Worm (Caenorhabditis elegans) whole organism, young adult: ENCODE data around the gene rabn-5.
A peak's percentile ranks its signal among the peaks of the same experiment; 100 is the strongest.

Experiments used
- C17E4.6 ChIP-seq: fragments of 200-800 bp; sonication (Bioruptor generic); IDR thresholded peaks from 2 replicates; pipeline ENCODE4 v1.3.6; 2022; ENCODE audit warnings: missing genetic modification reagents, missing genetic modification characterization, missing compliant biosample characterization
- D2030.7 ChIP-seq: fragments of 200-800 bp; sonication (Bioruptor generic); IDR thresholded peaks from 2 replicates; pipeline ENCODE4 v1.3.6; 2022; ENCODE audit warnings: missing genetic modification reagents, missing genetic modification characterization, missing compliant biosample characterization
- F52B5.7 ChIP-seq: sonication (generic microtip); optimal IDR thresholded peaks from 2 replicates; lab custom pipeline; 2016; ENCODE audit warnings: mild to moderate bottlenecking, missing genetic modification characterization, missing compliant biosample characterization
- ZK185.1 ChIP-seq: sonication (generic microtip); optimal IDR thresholded peaks from 2 replicates; lab custom pipeline; 2016; ENCODE audit warnings: mild to moderate bottlenecking, missing genetic modification characterization, missing compliant biosample characterization; ENCODE audit not compliant: poor library complexity, severe bottlenecking
- die-1 ChIP-seq: sonication (generic microtip); optimal IDR thresholded peaks from 2 replicates; lab custom pipeline; 2016; ENCODE audit warnings: missing genotype, mild to moderate bottlenecking, missing genetic modification characterization, missing compliant biosample characterization
- dox-1 ChIP-seq: fragments of 200-800 bp; sonication (Bioruptor generic); IDR thresholded peaks from 2 replicates; pipeline ENCODE4 v1.3.6; 2022; ENCODE audit warnings: missing genetic modification reagents, missing genetic modification characterization, missing compliant biosample characterization
- ekl-4 ChIP-seq: fragments of 200-800 bp; sonication (Bioruptor generic); IDR thresholded peaks from 2 replicates; pipeline ENCODE4 v1.3.6; 2022; ENCODE audit warnings: missing genetic modification reagents, missing genetic modification characterization, missing compliant biosample characterization
- gei-17 ChIP-seq: fragments of 200-800 bp; sonication (Bioruptor generic); optimal IDR thresholded peaks from 2 replicates; lab custom pipeline; 2018; ENCODE audit warnings: mild to moderate bottlenecking, missing genetic modification characterization, missing compliant biosample characterization
- hmg-1.2 ChIP-seq: fragments of 200-800 bp; sonication (Bioruptor generic); IDR thresholded peaks from 2 replicates; pipeline ENCODE4 v1.3.6; 2022; ENCODE audit warnings: missing genetic modification reagents, missing genetic modification characterization, missing compliant biosample characterization
- hrde-1 ChIP-seq: sonication (generic microtip); optimal IDR thresholded peaks from 2 replicates; lab custom pipeline; 2016; ENCODE audit warnings: missing genetic modification characterization, mild to moderate bottlenecking, missing compliant biosample characterization, moderate library complexity, missing genotype, missing genetic modification reagents, borderline replicate concordance
- let-607 ChIP-seq, 2 experiments: fragments of 200-800 bp in 1 of 2; sonication (Bioruptor generic) in 1 of 2; sonication (generic microtip) in 1 of 2; optimal IDR thresholded peaks; 2 replicates each; lab custom pipeline; 2016 to 2018; ENCODE audit warnings: mild to moderate bottlenecking in 2 of 2, missing compliant biosample characterization in 2 of 2, missing genetic modification characterization in 2 of 2, moderate library complexity in 2 of 2, missing genotype in 1 of 2
- lin-54 ChIP-seq: fragments of 200-800 bp; sonication (Bioruptor generic); optimal IDR thresholded peaks from 2 replicates; lab custom pipeline; 2018; ENCODE audit warnings: mild to moderate bottlenecking, missing genetic modification characterization, missing compliant biosample characterization
- madf-10 ChIP-seq: sonication (generic microtip); optimal IDR thresholded peaks from 2 replicates; lab custom pipeline; 2016; ENCODE audit warnings: mild to moderate bottlenecking, missing genetic modification characterization, missing compliant biosample characterization
- madf-6 ChIP-seq: fragments of 200-800 bp; sonication (Bioruptor generic); IDR thresholded peaks from 2 replicates; pipeline ENCODE4 v1.3.6; 2022; ENCODE audit warnings: missing genetic modification reagents, missing genetic modification characterization, missing compliant biosample characterization
- madf-8 ChIP-seq: fragments of 200-800 bp; sonication (Bioruptor generic); conservative IDR thresholded peaks from 2 replicates; pipeline ENCODE4 v1.3.6; 2022; ENCODE audit warnings: missing genetic modification reagents, missing genetic modification characterization, missing compliant biosample characterization
- mes-4 ChIP-seq: sonication (generic microtip); optimal IDR thresholded peaks from 2 replicates; lab custom pipeline; 2016; ENCODE audit warnings: missing genotype, missing genetic modification characterization, missing compliant biosample characterization
- nfya-1 ChIP-seq: sonication (generic microtip); optimal IDR thresholded peaks from 2 replicates; lab custom pipeline; 2017; ENCODE audit warnings: antibody characterized with exemption, missing compliant biosample characterization, missing genetic modification characterization, borderline replicate concordance; ENCODE audit not compliant: insufficient read depth
- nfyb-1 ChIP-seq: fragments of 200-800 bp; sonication (Bioruptor generic); IDR thresholded peaks from 2 replicates; pipeline ENCODE4 v1.3.6; 2022; ENCODE audit warnings: missing genetic modification reagents, missing genetic modification characterization, missing compliant biosample characterization
- nhr-80 ChIP-seq: sonication (generic microtip); optimal IDR thresholded peaks from 2 replicates; lab custom pipeline; 2016; ENCODE audit warnings: missing genetic modification characterization, missing compliant biosample characterization
- rec-8 ChIP-seq, 2 experiments: sonication (generic microtip); optimal IDR thresholded peaks; 2 replicates each; lab custom pipeline; 2016; ENCODE audit warnings: mild to moderate bottlenecking in 2 of 2, missing genetic modification characterization in 2 of 2, missing genetic modification reagents in 2 of 2, missing genotype in 2 of 2, missing biosample characterization in 1 of 2, missing compliant biosample characterization in 1 of 2, moderate library complexity in 1 of 2
- snpc-3.4 ChIP-seq: sonication (generic microtip); optimal IDR thresholded peaks from 2 replicates; lab custom pipeline; 2017; ENCODE audit warnings: missing genetic modification characterization, mild to moderate bottlenecking, missing compliant biosample characterization, antibody characterized with exemption, moderate library complexity, missing genotype, missing genetic modification reagents
- snpc-4 ChIP-seq, 5 experiments: fragments of 150-350 bp in 1 of 5; sonication (generic microtip) in 4 of 5; optimal IDR thresholded peaks; 2 replicates each; lab custom pipeline; 2014 to 2018; ENCODE audit warnings: missing genetic modification characterization in 5 of 5, missing biosample characterization in 3 of 5, antibody characterized with exemption in 2 of 5, mild to moderate bottlenecking in 2 of 5, missing compliant biosample characterization in 2 of 5, missing genotype in 2 of 5, moderate library complexity in 2 of 5, missing genetic modification reagents in 1 of 5
- tlf-1 ChIP-seq: fragments of 200-800 bp; sonication (Bioruptor generic); optimal IDR thresholded peaks from 2 replicates; lab custom pipeline; 2018; ENCODE audit warnings: mild to moderate bottlenecking, missing genetic modification characterization, missing compliant biosample characterization

The rabn-5 gene

DNA sequence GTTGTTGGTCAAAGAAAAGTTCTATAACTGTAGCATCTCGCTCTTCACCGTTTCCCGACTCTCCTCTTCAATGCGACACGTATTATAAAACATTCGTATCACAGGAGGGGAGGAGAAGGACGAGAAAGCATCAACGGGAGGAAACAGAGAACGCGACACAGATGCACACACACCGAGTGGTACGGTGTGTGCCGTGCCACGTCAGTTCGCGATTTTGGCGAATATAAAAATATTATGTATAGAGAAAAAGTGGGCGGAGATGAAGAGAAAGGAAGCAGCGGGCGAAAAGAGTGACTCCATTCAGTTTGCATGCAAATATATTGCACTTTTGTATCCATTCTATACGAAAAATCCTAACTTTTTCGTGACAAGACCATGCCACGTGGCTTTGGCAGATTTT is 50.4 kb downstream of the rabn-5 start:
- TF ChIP-seq F52B5.7 (tag; lab: Kevin White, UChicago) (peak; percentile 3), C17E4.6 (GFP tag; lab: Robert Waterston, UW) (no peak), ekl-4 (no peak), snpc-3.4 (tag; lab: Kevin White, UChicago) (peak; percentile 35), mes-4 (tag; lab: Kevin White, UChicago) (peak; percentile 1), ZK185.1 (no peak), lin-54 (GFP tag; lab: Kevin White, UChicago) (peak; percentile 33), rec-8 (tag; optimal IDR thresholded peaks at IDR 0.05; lab: Kevin White, UChicago) (no peak), let-607 (tag; optimal IDR thresholded peaks at IDR 0.05; lab: Kevin White, UChicago) (peak; percentile 77 to 79), hrde-1 (tag; lab: Kevin White, UChicago) (peak; percentile 50), nfyb-1 (GFP tag; lab: Robert Waterston, UW) (peak; percentile 54; the same call in 1 of the 2 replicates), hmg-1.2 (GFP tag; lab: Robert Waterston, UW) (peak; percentile 26; the same call in 1 of the 2 replicates), snpc-4 (GFP tag; optimal IDR thresholded peaks at IDR 0.05; lab: Kevin White, UChicago) (no peak), snpc-4 (tag; optimal IDR thresholded peaks at IDR 0.05; lab: Kevin White, UChicago) (peak in 3 of 4 experiments; percentile 13 to 42 (median 35)), madf-6 (GFP tag; lab: Robert Waterston, UW) (peak; percentile 23; the same call in 1 of the 2 replicates), dox-1 (GFP tag; lab: Robert Waterston, UW) (peak; percentile 40; the same call in 1 of the 2 replicates), nhr-80 (tag; lab: Kevin White, UChicago) (peak; percentile 67), die-1 (tag; lab: Kevin White, UChicago) (peak; percentile 12), nfya-1 (tag; lab: Kevin White, UChicago) (no peak), D2030.7 (GFP tag; lab: Robert Waterston, UW) (0 out of 2 replicates have a peak, but pooled peaks have one; percentile 35)

ce11 chrIII:5915926-5916325 is 51.6 kb downstream of the rabn-5 start:
- TF ChIP-seq gei-17 (no peak), mes-4 (tag; lab: Kevin White, UChicago) (no peak), madf-6 (GFP tag; lab: Robert Waterston, UW) (no peak), madf-10 (tag; lab: Kevin White, UChicago) (no peak), tlf-1 (GFP tag; lab: Kevin White, UChicago) (no peak), let-607 (tag; optimal IDR thresholded peaks at IDR 0.05; lab: Kevin White, UChicago) (no peak), madf-8 (GFP tag; lab: Robert Waterston, UW) (no peak), nhr-80 (tag; lab: Kevin White, UChicago) (peak; percentile 88), hmg-1.2 (GFP tag; lab: Robert Waterston, UW) (0 out of 2 replicates have a peak, but pooled peaks have one; percentile 6), ZK185.1 (peak; percentile 2), dox-1 (GFP tag; lab: Robert Waterston, UW) (peak; percentile 55)
- TF ChIP-seq, all 124 proteins: peak for 4
